Fruit fly (Drosophila melanogaster) whole organism, adult: Measurements from ENCODE around the gene mtm.

ENCODE experiments used
- CG5204 ChIP-seq: fragments of 200-800 bp; sonication (Bioruptor generic); optimal IDR thresholded peaks from 2 replicates; lab custom pipeline; 2016; ENCODE audit warnings: missing biosample characterization, missing genetic modification characterization
- Crg-1 ChIP-seq: fragments of 200-800 bp; sonication (Bioruptor generic); optimal IDR thresholded peaks from 2 replicates; lab custom pipeline; 2016; ENCODE audit warnings: missing biosample characterization, missing genetic modification characterization
- cic ChIP-seq: fragments of 200-800 bp; sonication (Bioruptor generic); optimal IDR thresholded peaks from 2 replicates; lab custom pipeline; 2017; ENCODE audit warnings: missing biosample characterization, mild to moderate bottlenecking, missing genetic modification characterization, moderate library complexity
- cnc ChIP-seq, 2 experiments: fragments of >200 bp; optimal IDR thresholded peaks; 2 replicates each; lab custom pipeline; 2017
- kay ChIP-seq: fragments of 200-800 bp; sonication (Bioruptor generic); peaks from one replicate; lab custom pipeline; 2016; ENCODE audit warnings: missing biosample characterization, missing genetic modification characterization, borderline replicate concordance
- tj ChIP-seq: fragments of 200-800 bp; sonication (Bioruptor generic); optimal IDR thresholded peaks from 3 replicates; lab custom pipeline; 2017; ENCODE audit warnings: missing biosample characterization, mild to moderate bottlenecking, missing genetic modification characterization, moderate library complexity

DNA sequence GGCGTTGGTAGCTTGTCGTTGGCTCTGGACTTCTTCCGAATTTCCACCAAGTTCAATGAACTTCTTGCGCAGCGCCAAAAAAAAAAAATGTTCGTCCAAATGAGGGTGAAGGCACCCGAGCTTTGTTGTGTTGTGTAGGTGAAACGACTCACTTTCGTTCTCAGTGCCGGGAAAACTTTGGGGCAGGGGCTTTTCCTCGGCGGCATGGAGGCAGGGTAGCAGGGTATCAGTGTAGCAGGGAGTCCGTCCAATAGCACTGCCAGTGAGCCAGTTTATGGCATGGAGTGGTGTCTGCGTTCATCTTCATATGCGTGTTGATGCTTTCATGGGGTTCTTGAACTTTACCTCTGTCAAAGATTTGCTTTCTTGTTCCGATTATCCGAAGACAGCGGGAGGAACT is 37.5 kb upstream of the mtm start:
- TF ChIP-seq cic (GFP tag; lab: Kevin White, UChicago) (no peak), tj (GFP tag; lab: Kevin White, UChicago) (no peak), kay (GFP tag; lab: Kevin White, UChicago) (no peak), Crg-1 (GFP tag; lab: Kevin White, UChicago) (no peak), CG5204 (GFP tag; lab: Kevin White, UChicago) (no peak), cnc (optimal IDR thresholded peaks at IDR 0.05; lab: Kevin White, UChicago) (no peak)
